Fruit fly (Drosophila melanogaster): ENCODE data around the gene CG4935.
A peak's percentile ranks its signal among the peaks of the same experiment; 100 is the strongest.

CG4935 gene

dm6 chr2L:16284306-16285299, 22.7 kb downstream of the CG4935 start (continued):
- TF ChIP-seq CG10431 (GFP tag; optimal IDR thresholded peaks at IDR 0.05) = no peak
- no peak for TF ChIP-seq MBD-R2 (GFP tag; IDR thresholded peaks at IDR 0.05)
- peak; percentile 59 for TF ChIP-seq Dek (tag; optimal IDR thresholded peaks at IDR 0.05)
- TF ChIP-seq Dll (GFP tag; IDR thresholded peaks at IDR 0.05; ENCODE audit: partially characterized antibody) = no peak
- TF ChIP-seq CG18764 (GFP tag; optimal IDR thresholded peaks at IDR 0.05) = no peak
- TF ChIP-seq hb (GFP tag; IDR thresholded peaks at IDR 0.05; ENCODE audit: partially characterized antibody) = no peak
- no peak for TF ChIP-seq CG11696 (GFP tag; IDR thresholded peaks at IDR 0.05)
- TF ChIP-seq C15 (GFP tag; IDR thresholded peaks at IDR 0.05) = no peak
- peak; percentile 45 for TF ChIP-seq grau (tag; optimal IDR thresholded peaks at IDR 0.05)
- TF ChIP-seq scrt (GFP tag; optimal IDR thresholded peaks at IDR 0.05) = peak; percentile 70
- TF ChIP-seq D (optimal IDR thresholded peaks at IDR 0.05) = no peak
- no peak for TF ChIP-seq D (GFP tag; optimal IDR thresholded peaks at IDR 0.05)
- peak; percentile 99 for TF ChIP-seq pfk (GFP tag; optimal IDR thresholded peaks at IDR 0.05)
- TF ChIP-seq CG10147 (GFP tag; optimal IDR thresholded peaks at IDR 0.05) = peak; percentile 48
- TF ChIP-seq zfh1 (GFP tag; IDR thresholded peaks at IDR 0.05) = no peak
- TF ChIP-seq CG7745 (tag; optimal IDR thresholded peaks at IDR 0.05) = no peak
- peak; percentile 24 for TF ChIP-seq fd96Cb (tag; optimal IDR thresholded peaks at IDR 0.05)
- peak; percentile 60 for TF ChIP-seq PHDP (tag; optimal IDR thresholded peaks at IDR 0.05)
- TF ChIP-seq CG8290 (GFP tag; optimal IDR thresholded peaks at IDR 0.05) = no peak
- TF ChIP-seq CG8290 (tag; optimal IDR thresholded peaks at IDR 0.05) = peak in 1 of 2 experiments; percentile 66
- TF ChIP-seq CG7372 (GFP tag; IDR thresholded peaks at IDR 0.05) = no peak
- peak in 1 of 2 experiments; percentile 85 for TF ChIP-seq eve (GFP tag; optimal IDR thresholded peaks at IDR 0.05)
- TF ChIP-seq prd (optimal IDR thresholded peaks at IDR 0.05) = no peak
- no peak for TF ChIP-seq prd (GFP tag; IDR thresholded peaks at IDR 0.05)
- TF ChIP-seq run (tag; optimal IDR thresholded peaks at IDR 0.05) = no peak
- TF ChIP-seq CG8765 (GFP tag; IDR thresholded peaks at IDR 0.05) = no peak
- TF ChIP-seq Gug (GFP tag; IDR thresholded peaks at IDR 0.05) = 0 out of 4 replicates have a peak, but pooled peaks have one; percentile 5
- no peak for TF ChIP-seq bab2 (GFP tag; optimal IDR thresholded peaks at IDR 0.05)
- peak; percentile 29 for TF ChIP-seq CG30403 (GFP tag; optimal IDR thresholded peaks at IDR 0.05)
- peak; percentile 30 to 33 for TF ChIP-seq bsh (GFP tag; optimal IDR thresholded peaks at IDR 0.05)
- TF ChIP-seq CG13624 (GFP tag; optimal IDR thresholded peaks at IDR 0.05) = peak; percentile 76
- peak; percentile 44 for TF ChIP-seq Asciz (GFP tag; optimal IDR thresholded peaks at IDR 0.05)
- no peak for TF ChIP-seq dmrt11E (tag; optimal IDR thresholded peaks at IDR 0.05)
- TF ChIP-seq CG13123 (GFP tag; optimal IDR thresholded peaks at IDR 0.05) = no peak
- peak; percentile 9 for TF ChIP-seq ac (GFP tag; optimal IDR thresholded peaks at IDR 0.05)
- no peak for TF ChIP-seq cato (GFP tag; optimal IDR thresholded peaks at IDR 0.05; ENCODE audit: borderline replicate concordance)
- no peak for TF ChIP-seq CG17361 (GFP tag; IDR thresholded peaks at IDR 0.05)
- peak; percentile 27 for TF ChIP-seq CG5180 (GFP tag; optimal IDR thresholded peaks at IDR 0.05)
- no peak for TF ChIP-seq CG9817 (tag; optimal IDR thresholded peaks at IDR 0.05)
- TF ChIP-seq CG4854 (GFP tag; optimal IDR thresholded peaks at IDR 0.05) = peak; percentile 36
- TF ChIP-seq CG12104 (GFP tag; optimal IDR thresholded peaks at IDR 0.05) = peak; percentile 0
- TF ChIP-seq gro (GFP tag; optimal IDR thresholded peaks at IDR 0.05) = peak; percentile 3
- TF ChIP-seq Bteb2 (GFP tag; optimal IDR thresholded peaks at IDR 0.05) = peak; percentile 37
- peak; percentile 53 for TF ChIP-seq CG9609 (GFP tag; optimal IDR thresholded peaks at IDR 0.05)
- peak; percentile 2 for TF ChIP-seq CG10462 (GFP tag; optimal IDR thresholded peaks at IDR 0.05)
- no peak for TF ChIP-seq salm (tag; optimal IDR thresholded peaks at IDR 0.05)
- TF ChIP-seq trh (GFP tag; optimal IDR thresholded peaks at IDR 0.05) = peak; percentile 36
- peak; percentile 64 for TF ChIP-seq lbe (GFP tag; optimal IDR thresholded peaks at IDR 0.05)
- TF ChIP-seq BtbVII (GFP tag; optimal IDR thresholded peaks at IDR 0.05) = no peak
